Worm (Caenorhabditis elegans) whole organism, early embryonic: Measurements from ENCODE around the gene knl-3.
"Not testable (repeated sequence)": the region's sequence is repeated elsewhere in the genome, so short reads cannot be mapped to it uniquely, and the experiment has no call there.

Experiments used
- B0310.2 ChIP-seq: sonication (generic microtip); optimal IDR thresholded peaks from 2 replicates; lab custom pipeline; 2016; ENCODE audit warnings: mild to moderate bottlenecking, missing genetic modification characterization, missing compliant biosample characterization
- F13C5.2 ChIP-seq: sonication (generic microtip); optimal IDR thresholded peaks from 2 replicates; lab custom pipeline; 2017; ENCODE audit warnings: mild to moderate bottlenecking, missing genetic modification characterization, inconsistent platforms, missing compliant biosample characterization
- aly-1 ChIP-seq: sonication (generic microtip); optimal IDR thresholded peaks from 2 replicates; lab custom pipeline; 2016; ENCODE audit warnings: missing genetic modification characterization, missing compliant biosample characterization
- ama-1 ChIP-seq: fragments of 150-350 bp; optimal IDR thresholded peaks from 2 replicates; lab custom pipeline; 2014
- ceh-36 ChIP-seq: sonication (generic microtip); optimal IDR thresholded peaks from 2 replicates; lab custom pipeline; 2016; ENCODE audit warnings: missing genetic modification characterization, inconsistent platforms, missing compliant biosample characterization
- ets-7 ChIP-seq: sonication (generic microtip); optimal IDR thresholded peaks from 2 replicates; lab custom pipeline; 2016; ENCODE audit warnings: missing genotype, missing genetic modification characterization, missing compliant biosample characterization
- flt-1 ChIP-seq: fragments of 200-800 bp; sonication (Bioruptor generic); IDR thresholded peaks from 2 replicates; pipeline ENCODE4 v1.3.6; 2022; ENCODE audit warnings: missing genetic modification characterization, missing compliant biosample characterization
- hmg-4 ChIP-seq: fragments of 200-800 bp; sonication (Bioruptor generic); optimal IDR thresholded peaks from 2 replicates; lab custom pipeline; 2018; ENCODE audit warnings: mild to moderate bottlenecking, missing genetic modification characterization, missing compliant biosample characterization
- hnd-1 ChIP-seq: sonication (generic microtip); optimal IDR thresholded peaks from 2 replicates; lab custom pipeline; 2016; ENCODE audit warnings: missing genetic modification characterization, missing compliant biosample characterization
- scrt-1 ChIP-seq: fragments of 200-800 bp; sonication (Bioruptor generic); IDR thresholded peaks from 2 replicates; pipeline ENCODE4 v1.3.6; 2022; ENCODE audit warnings: missing genetic modification characterization, missing compliant biosample characterization
- sea-1 ChIP-seq: fragments of 200-800 bp; sonication (Bioruptor generic); conservative IDR thresholded peaks from 2 replicates; pipeline ENCODE4 v1.3.6; 2022; ENCODE audit warnings: missing genetic modification characterization, missing compliant biosample characterization
- tbx-11 ChIP-seq: fragments of 200-800 bp; sonication (Bioruptor generic); IDR thresholded peaks from 2 replicates; pipeline ENCODE4 v1.3.6; 2022; ENCODE audit warnings: missing genetic modification characterization, missing compliant biosample characterization
- tbx-37 ChIP-seq: fragments of 200-800 bp; sonication (Bioruptor generic); conservative IDR thresholded peaks from 2 replicates; pipeline ENCODE4 v1.3.6; 2022; ENCODE audit warnings: missing genetic modification reagents, missing genetic modification characterization, missing compliant biosample characterization
- tra-4 ChIP-seq: sonication (generic microtip); optimal IDR thresholded peaks from 2 replicates; lab custom pipeline; 2017; ENCODE audit warnings: missing genetic modification characterization, missing compliant biosample characterization

DNA sequence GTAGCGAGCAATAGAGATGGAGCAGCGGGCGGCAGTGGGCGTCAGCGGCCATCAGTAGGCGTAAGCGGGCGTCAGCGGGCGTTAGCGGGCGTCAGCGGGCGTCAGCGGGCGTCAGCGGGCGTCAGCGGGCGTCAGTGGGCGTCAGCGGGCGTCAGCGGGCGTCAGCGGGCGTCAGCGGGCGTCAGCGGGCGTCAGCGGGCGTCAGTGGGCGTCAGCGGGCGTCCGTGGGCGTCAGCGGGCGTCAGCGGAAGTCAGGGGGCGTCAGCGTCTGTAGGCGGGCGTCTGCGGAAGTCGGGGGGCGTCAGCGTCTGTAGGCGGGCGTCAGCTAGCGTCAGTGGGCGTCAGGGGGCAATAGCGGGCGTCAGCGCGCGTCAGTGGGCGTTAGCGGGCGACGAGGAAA, 19.0 kb upstream of the knl-3 start:
- not testable (repeated sequence) for TF ChIP-seq scrt-1 (GFP tag; lab: Robert Waterston, UW); F13C5.2 (tag; lab: Kevin White, UChicago); tbx-37 (GFP tag; lab: Robert Waterston, UW); sea-1; tbx-11 (GFP tag; lab: Robert Waterston, UW); aly-1 (tag; lab: Kevin White, UChicago); flt-1 (GFP tag; lab: Robert Waterston, UW); ceh-36; hmg-4 (GFP tag; lab: Kevin White, UChicago); hnd-1 (tag; lab: Kevin White, UChicago); ama-1 (lab: Kevin White, UChicago); tra-4 (tag; lab: Kevin White, UChicago); ets-7 (tag; lab: Kevin White, UChicago); B0310.2 (tag; lab: Kevin White, UChicago)
